Worm (Caenorhabditis elegans) whole organism, L4 larva: ENCODE data around the gene vha-11.

Source experiments
- F44E2.7 ChIP-seq: fragments of 200-800 bp; sonication (Bioruptor generic); IDR thresholded peaks from 2 replicates; pipeline ENCODE4 v2.1.2; 2022; ENCODE audit warnings: missing genetic modification characterization, missing compliant biosample characterization
- Y5F2A.4 ChIP-seq: fragments of 200-800 bp; sonication (Bioruptor generic); optimal IDR thresholded peaks from 2 replicates; lab custom pipeline; 2018; ENCODE audit warnings: mild to moderate bottlenecking, missing genetic modification characterization, missing compliant biosample characterization
- fos-1 ChIP-seq: fragments of 150-350 bp; optimal IDR thresholded peaks from 2 replicates; lab custom pipeline; 2014; ENCODE audit warnings: missing biosample characterization, missing genetic modification characterization
- hif-1 ChIP-seq, 2 experiments: sonication (generic microtip); optimal IDR thresholded peaks; 2 replicates each; lab custom pipeline; 2016 to 2017; ENCODE audit warnings: missing compliant biosample characterization in 2 of 2, missing genetic modification characterization in 2 of 2, missing genetic modification reagents in 2 of 2, missing genotype in 2 of 2, mild to moderate bottlenecking in 1 of 2
- jun-1 ChIP-seq: fragments of 150-350 bp; optimal IDR thresholded peaks from 2 replicates; lab custom pipeline; 2014; ENCODE audit warnings: missing biosample characterization, missing genetic modification reagents, missing genetic modification characterization
- lin-13 ChIP-seq: fragments of 150-350 bp; optimal IDR thresholded peaks from 2 replicates; lab custom pipeline; 2014; ENCODE audit warnings: missing biosample characterization, missing genetic modification reagents, missing genetic modification characterization
- nhr-11 ChIP-seq: fragments of 150-350 bp; optimal IDR thresholded peaks from 2 replicates; lab custom pipeline; 2014; ENCODE audit warnings: missing biosample characterization, missing genetic modification characterization
- unc-39 ChIP-seq: sonication (generic microtip); optimal IDR thresholded peaks from 2 replicates; lab custom pipeline; 2017; ENCODE audit warnings: missing biosample characterization, missing genetic modification characterization

- TF ChIP-seq jun-1 (tag; lab: Kevin White, UChicago) (no peak), unc-39 (tag; lab: Kevin White, UChicago) (no peak), nhr-11 (no peak), Y5F2A.4 (GFP tag; lab: Kevin White, UChicago) (no peak), hif-1 (tag; optimal IDR thresholded peaks at IDR 0.05; lab: Kevin White, UChicago) (no peak), F44E2.7 (GFP tag; lab: Robert Waterston, UW) (no peak), fos-1 (tag; lab: Kevin White, UChicago) (no peak), lin-13 (GFP tag; lab: Kevin White, UChicago) (no peak)
Observed at ce11 chrIV:2292119-2292518, 22.2 kb downstream of the vha-11 start.
